Worm (Caenorhabditis elegans) whole organism, L3 larva: Measurements from ENCODE around the gene W02B12.11.

Experiments
- R02D3.7 ChIP-seq: fragments of 150-350 bp; optimal IDR thresholded peaks from 2 replicates; lab custom pipeline; 2014; ENCODE audit warnings: missing biosample characterization, missing genetic modification characterization
- ZK546.5 ChIP-seq: sonication (generic microtip); optimal IDR thresholded peaks from 2 replicates; lab custom pipeline; 2017; ENCODE audit warnings: missing biosample characterization, missing genetic modification characterization
- aly-2 ChIP-seq: fragments of 150-350 bp; optimal IDR thresholded peaks from 2 replicates; lab custom pipeline; 2014; ENCODE audit warnings: missing biosample characterization, missing genetic modification characterization
- ceh-16 ChIP-seq: sonication (generic microtip); optimal IDR thresholded peaks from 2 replicates; lab custom pipeline; 2017; ENCODE audit warnings: missing biosample characterization, missing genetic modification characterization
- ceh-28 ChIP-seq: fragments of 150-350 bp; optimal IDR thresholded peaks from 2 replicates; lab custom pipeline; 2014; ENCODE audit warnings: missing biosample characterization, missing genetic modification reagents, missing genetic modification characterization
- elt-1 ChIP-seq: fragments of 150-350 bp; optimal IDR thresholded peaks from 2 replicates; lab custom pipeline; 2014; ENCODE audit warnings: missing biosample characterization, missing genetic modification characterization
- fkh-10 ChIP-seq: sonication (generic microtip); optimal IDR thresholded peaks from 2 replicates; lab custom pipeline; 2017; ENCODE audit warnings: missing biosample characterization, missing genetic modification reagents, missing genetic modification characterization
- nhr-12 ChIP-seq: fragments of 150-350 bp; optimal IDR thresholded peaks from 2 replicates; lab custom pipeline; 2014; ENCODE audit warnings: missing biosample characterization, missing genetic modification characterization
- snpc-4 ChIP-seq: fragments of 150-350 bp; optimal IDR thresholded peaks from 2 replicates; lab custom pipeline; 2014; ENCODE audit warnings: missing biosample characterization, missing genetic modification characterization
- unc-62 ChIP-seq: fragments of 150-350 bp; sonication (generic microtip); optimal IDR thresholded peaks from 4 replicates; lab custom pipeline; 2014; ENCODE audit warnings: missing biosample characterization, missing genetic modification reagents, missing genetic modification characterization
- ztf-4 ChIP-seq: fragments of 150-350 bp; optimal IDR thresholded peaks from 2 replicates; lab custom pipeline; 2014; ENCODE audit warnings: missing biosample characterization, missing genetic modification characterization

ce11 chrII:11450882-11451281 is 22.8 kb upstream of the W02B12.11 start:
- TF ChIP-seq aly-2 (tag; lab: Kevin White, UChicago) (no peak), ztf-4 (tag; lab: Kevin White, UChicago) (no peak), ceh-16 (no peak), fkh-10 (GFP tag; lab: Kevin White, UChicago) (no peak), elt-1 (tag; lab: Kevin White, UChicago) (no peak), R02D3.7 (tag; lab: Kevin White, UChicago) (no peak), ceh-28 (no peak), snpc-4 (tag; lab: Kevin White, UChicago) (no peak), ZK546.5 (tag; lab: Kevin White, UChicago) (no peak), nhr-12 (tag; lab: Kevin White, UChicago) (no peak), unc-62 (no peak)
